Worm (Caenorhabditis elegans) whole organism, L4 larva: Measurements from ENCODE around the gene Y9C9A.13.

ENCODE experiments used
- F10B5.3 ChIP-seq: sonication (generic microtip); optimal IDR thresholded peaks from 2 replicates; lab custom pipeline; 2016; ENCODE audit warnings: mild to moderate bottlenecking, missing genetic modification characterization, missing compliant biosample characterization
- ama-1 ChIP-seq: fragments of 150-350 bp; optimal IDR thresholded peaks from 2 replicates; lab custom pipeline; 2014; ENCODE audit warnings: inconsistent platforms, mixed read lengths
- ceh-28 ChIP-seq: fragments of 150-350 bp; optimal IDR thresholded peaks from 2 replicates; lab custom pipeline; 2014; ENCODE audit warnings: missing biosample characterization, missing genetic modification reagents, missing genetic modification characterization
- ceh-32 ChIP-seq: sonication (generic microtip); optimal IDR thresholded peaks from 2 replicates; lab custom pipeline; 2016; ENCODE audit warnings: mild to moderate bottlenecking, missing genetic modification characterization, missing compliant biosample characterization; ENCODE audit not compliant: poor library complexity
- hlh-30 ChIP-seq: sonication (generic microtip); optimal IDR thresholded peaks from 2 replicates; lab custom pipeline; 2017; ENCODE audit warnings: antibody characterized with exemption, mild to moderate bottlenecking, missing genetic modification characterization, missing compliant biosample characterization; ENCODE audit not compliant: insufficient read depth
- lin-15B ChIP-seq: fragments of 150-350 bp; sonication (generic microtip); optimal IDR thresholded peaks from 3 replicates; lab custom pipeline; 2014; ENCODE audit warnings: missing biosample characterization, missing genetic modification characterization
- mdl-1 ChIP-seq, 2 experiments: fragments of 150-350 bp in 1 of 2; sonication (generic microtip) in 1 of 2; optimal IDR thresholded peaks; 2 replicates each; lab custom pipeline; 2014 to 2017; ENCODE audit warnings: missing biosample characterization in 2 of 2, missing genetic modification characterization in 2 of 2
- nhr-11 ChIP-seq: fragments of 150-350 bp; optimal IDR thresholded peaks from 2 replicates; lab custom pipeline; 2014; ENCODE audit warnings: missing biosample characterization, missing genetic modification characterization
- nhr-76 ChIP-seq: fragments of 150-350 bp; optimal IDR thresholded peaks from 2 replicates; lab custom pipeline; 2014; ENCODE audit warnings: missing biosample characterization, missing genetic modification characterization
- pqm-1 ChIP-seq: sonication (generic microtip); optimal IDR thresholded peaks from 2 replicates; lab custom pipeline; 2017; ENCODE audit warnings: missing biosample characterization, missing genetic modification characterization
- snpc-4 ChIP-seq: fragments of 150-350 bp; optimal IDR thresholded peaks from 2 replicates; lab custom pipeline; 2014; ENCODE audit warnings: missing biosample characterization, missing genetic modification characterization
- unc-39 ChIP-seq: sonication (generic microtip); optimal IDR thresholded peaks from 2 replicates; lab custom pipeline; 2017; ENCODE audit warnings: missing biosample characterization, missing genetic modification characterization

- TF ChIP-seq nhr-76: no peak
- TF ChIP-seq ceh-28 (tag; lab: Kevin White, UChicago): no peak
- TF ChIP-seq F10B5.3: no peak
- TF ChIP-seq pqm-1 (tag; lab: Kevin White, UChicago): no peak
- no peak for TF ChIP-seq ama-1 (lab: Kevin White, UChicago)
- TF ChIP-seq ceh-32: no peak
- TF ChIP-seq unc-39 (tag; lab: Kevin White, UChicago): no peak
- no peak for TF ChIP-seq nhr-11 (tag; lab: Kevin White, UChicago)
- TF ChIP-seq mdl-1 (tag; optimal IDR thresholded peaks at IDR 0.05; lab: Kevin White, UChicago): no peak
- no peak for TF ChIP-seq hlh-30 (tag; lab: Kevin White, UChicago)
- TF ChIP-seq lin-15B: no peak
- no peak for TF ChIP-seq snpc-4 (tag; lab: Kevin White, UChicago)
These were observed 33.1 kb upstream of the Y9C9A.13 start, which contains the start of gene pes-1 for ce11 chrIV:5002448-5002847.
